Worm (Caenorhabditis elegans) whole organism, L3 larva: Measurements from ENCODE around the gene T09F3.5.
A peak's percentile ranks its signal among the peaks of the same experiment; 100 is the strongest.

Experiments
- ZK546.5 ChIP-seq: sonication (generic microtip); optimal IDR thresholded peaks from 2 replicates; lab custom pipeline; 2017; ENCODE audit warnings: missing biosample characterization, missing genetic modification characterization
- ama-1 ChIP-seq: fragments of 150-350 bp; optimal IDR thresholded peaks from 2 replicates; lab custom pipeline; 2018
- ceh-82 ChIP-seq: fragments of 150-350 bp; optimal IDR thresholded peaks from 2 replicates; lab custom pipeline; 2014; ENCODE audit warnings: missing biosample characterization, missing genetic modification characterization
- ceh-9 ChIP-seq: sonication (generic microtip); optimal IDR thresholded peaks from 2 replicates; lab custom pipeline; 2018; ENCODE audit warnings: missing biosample characterization, missing genetic modification characterization
- daf-12 ChIP-seq: fragments of 150-350 bp; optimal IDR thresholded peaks from 2 replicates; lab custom pipeline; 2014; ENCODE audit warnings: missing biosample characterization, missing genetic modification reagents, missing genetic modification characterization
- egl-5 ChIP-seq: fragments of 150-350 bp; optimal IDR thresholded peaks from 2 replicates; lab custom pipeline; 2017; ENCODE audit warnings: missing biosample characterization, missing genetic modification reagents, missing genetic modification characterization, inconsistent platforms
- elt-1 ChIP-seq: fragments of 150-350 bp; optimal IDR thresholded peaks from 2 replicates; lab custom pipeline; 2014; ENCODE audit warnings: missing biosample characterization, missing genetic modification characterization
- elt-2 ChIP-seq: sonication (generic microtip); optimal IDR thresholded peaks from 2 replicates; lab custom pipeline; 2016; ENCODE audit warnings: missing genetic modification reagents, mild to moderate bottlenecking, missing genetic modification characterization, missing compliant biosample characterization
- elt-3 ChIP-seq, 3 experiments: fragments of 150-350 bp in 1 of 3; sonication (generic microtip) in 2 of 3; optimal IDR thresholded peaks; 2 replicates in 2 of 3; 4 replicates in 1 of 3; lab custom pipeline; 2014 to 2017; ENCODE audit warnings: missing biosample characterization in 3 of 3, missing genetic modification characterization in 3 of 3
- eor-1 ChIP-seq, 2 experiments: fragments of 150-350 bp; optimal IDR thresholded peaks; 2 replicates each; lab custom pipeline; 2014 to 2018; ENCODE audit warnings: missing biosample characterization in 2 of 2, missing genetic modification characterization in 2 of 2
- fkh-10 ChIP-seq: sonication (generic microtip); optimal IDR thresholded peaks from 2 replicates; lab custom pipeline; 2017; ENCODE audit warnings: missing biosample characterization, missing genetic modification reagents, missing genetic modification characterization
- fkh-2 ChIP-seq: fragments of 150-350 bp; optimal IDR thresholded peaks from 2 replicates; lab custom pipeline; 2014; ENCODE audit warnings: missing biosample characterization, missing genetic modification reagents, missing genetic modification characterization
- fos-1 ChIP-seq: fragments of 150-350 bp; optimal IDR thresholded peaks from 2 replicates; lab custom pipeline; 2014; ENCODE audit warnings: missing biosample characterization, missing genetic modification characterization
- lin-15B ChIP-seq: fragments of 150-350 bp; optimal IDR thresholded peaks from 2 replicates; lab custom pipeline; 2014; ENCODE audit warnings: missing biosample characterization, missing genetic modification characterization
- lsy-12 ChIP-seq: sonication (generic microtip); optimal IDR thresholded peaks from 2 replicates; lab custom pipeline; 2016; ENCODE audit warnings: mild to moderate bottlenecking, missing genetic modification characterization, missing compliant biosample characterization
- mml-1 ChIP-seq: fragments of 150-350 bp; sonication (generic microtip); optimal IDR thresholded peaks from 3 replicates; lab custom pipeline; 2014; ENCODE audit warnings: missing biosample characterization, missing genetic modification characterization
- nfya-1 ChIP-seq: sonication (generic microtip); optimal IDR thresholded peaks from 2 replicates; lab custom pipeline; 2017; ENCODE audit warnings: missing genetic modification characterization, mild to moderate bottlenecking, missing compliant biosample characterization, antibody characterized with exemption, moderate library complexity; ENCODE audit not compliant: insufficient read depth
- nhr-11 ChIP-seq: fragments of 150-350 bp; optimal IDR thresholded peaks from 2 replicates; lab custom pipeline; 2014; ENCODE audit warnings: missing biosample characterization, missing genetic modification characterization
- nhr-25 ChIP-seq: sonication (generic microtip); optimal IDR thresholded peaks from 2 replicates; lab custom pipeline; 2017; ENCODE audit warnings: missing biosample characterization, missing genetic modification characterization
- nhr-43 ChIP-seq: sonication (generic microtip); optimal IDR thresholded peaks from 2 replicates; lab custom pipeline; 2016; ENCODE audit warnings: mild to moderate bottlenecking, missing genetic modification characterization, missing compliant biosample characterization; ENCODE audit not compliant: poor library complexity, severe bottlenecking
- nhr-67 ChIP-seq: fragments of 150-350 bp; optimal IDR thresholded peaks from 2 replicates; lab custom pipeline; 2014; ENCODE audit warnings: missing biosample characterization, missing genetic modification characterization
- nhr-77 ChIP-seq: fragments of 150-350 bp; optimal IDR thresholded peaks from 2 replicates; lab custom pipeline; 2014; ENCODE audit warnings: missing biosample characterization, missing genetic modification characterization
- pha-4 ChIP-seq: fragments of 150-350 bp; optimal IDR thresholded peaks from 2 replicates; lab custom pipeline; 2014; ENCODE audit warnings: missing biosample characterization, missing genetic modification reagents, missing genetic modification characterization
- pqm-1 ChIP-seq: fragments of 150-350 bp; optimal IDR thresholded peaks from 2 replicates; lab custom pipeline; 2017; ENCODE audit warnings: missing biosample characterization, missing genetic modification characterization, inconsistent platforms
- sea-2 ChIP-seq: fragments of 150-350 bp; sonication (generic microtip); optimal IDR thresholded peaks from 4 replicates; lab custom pipeline; 2014; ENCODE audit warnings: missing biosample characterization, missing genetic modification reagents, missing genetic modification characterization
- skn-1 ChIP-seq: fragments of 150-350 bp; optimal IDR thresholded peaks from 2 replicates; lab custom pipeline; 2014; ENCODE audit warnings: missing biosample characterization, missing genetic modification characterization
- snpc-4 ChIP-seq: fragments of 150-350 bp; optimal IDR thresholded peaks from 2 replicates; lab custom pipeline; 2014; ENCODE audit warnings: missing biosample characterization, missing genetic modification characterization
- tbx-2 ChIP-seq: sonication (generic microtip); optimal IDR thresholded peaks from 2 replicates; lab custom pipeline; 2016; ENCODE audit warnings: mild to moderate bottlenecking, missing genetic modification characterization, missing compliant biosample characterization
- unc-39 ChIP-seq: sonication (generic microtip); optimal IDR thresholded peaks from 4 replicates; lab custom pipeline; 2017; ENCODE audit warnings: missing biosample characterization, missing genetic modification characterization
- zag-1 ChIP-seq: fragments of 150-350 bp; optimal IDR thresholded peaks from 2 replicates; lab custom pipeline; 2014; ENCODE audit warnings: missing biosample characterization, missing genetic modification characterization
- ztf-11 ChIP-seq: fragments of 150-350 bp; optimal IDR thresholded peaks from 2 replicates; lab custom pipeline; 2014; ENCODE audit warnings: missing biosample characterization, missing genetic modification characterization
- ztf-4 ChIP-seq: fragments of 150-350 bp; optimal IDR thresholded peaks from 2 replicates; lab custom pipeline; 2014; ENCODE audit warnings: missing biosample characterization, missing genetic modification characterization

Gene T09F3.5

ce11 chrII:10439976-10440375 lies 43.3 kb downstream of the T09F3.5 start, which contains the start of gene E04D5.4:
TSS of gene E04D5.4 (plus strand) at chrII:10440276.
- no peak for TF ChIP-seq fkh-10 (GFP tag; lab: Kevin White, UChicago)
- TF ChIP-seq tbx-2 (tag; lab: Kevin White, UChicago), result no peak
- TF ChIP-seq ztf-4 (tag; lab: Kevin White, UChicago), result no peak
- no peak for TF ChIP-seq ZK546.5 (tag; lab: Kevin White, UChicago)
- no peak for TF ChIP-seq snpc-4 (tag; lab: Kevin White, UChicago)
- no peak for TF ChIP-seq ceh-9 (tag; lab: Kevin White, UChicago)
- no peak for TF ChIP-seq egl-5 (tag; lab: Kevin White, UChicago)
- TF ChIP-seq skn-1, result no peak
- TF ChIP-seq elt-2, result no peak
- TF ChIP-seq mml-1 (tag; lab: Kevin White, UChicago), result no peak
- no peak for TF ChIP-seq zag-1 (tag; lab: Kevin White, UChicago)
- no peak for TF ChIP-seq fos-1 (tag; lab: Kevin White, UChicago)
- TF ChIP-seq nhr-11 (tag; lab: Kevin White, UChicago), result no peak
- TF ChIP-seq unc-39, result no peak
- no peak for TF ChIP-seq sea-2
- no peak for TF ChIP-seq ceh-82 (tag; lab: Kevin White, UChicago)
- TF ChIP-seq elt-1 (tag; lab: Kevin White, UChicago), result no peak

- peak; percentile 2 for TF ChIP-seq elt-2
Observed at ce11 chrII:10442846-10443245, 46.2 kb downstream of the T09F3.5 start, which contains the start of gene ZK673.1. TSS of gene ZK673.1 (plus strand) at chrII:10443146.

DNA sequence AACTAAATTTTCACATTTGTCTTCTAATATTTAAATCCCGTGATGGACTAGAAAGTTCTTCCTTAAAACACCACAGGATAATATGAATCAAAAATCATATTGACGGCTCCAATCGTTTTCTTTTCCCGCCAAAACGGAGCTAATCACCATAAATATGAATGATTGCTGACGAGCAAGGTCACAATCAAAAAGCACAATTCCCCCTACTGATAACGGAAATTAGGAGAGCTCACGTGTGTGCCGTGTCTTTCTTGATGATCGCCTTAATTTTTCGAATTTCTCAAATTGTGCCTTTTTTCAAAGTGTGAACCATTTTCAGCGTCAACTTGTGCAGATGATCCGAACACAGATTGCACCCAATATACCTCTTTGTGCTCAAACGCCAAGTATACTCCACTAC lies 47.2 kb downstream of the T09F3.5 start:
- no peak for TF ChIP-seq elt-3 (tag; optimal IDR thresholded peaks at IDR 0.05; lab: Kevin White, UChicago)
- TF ChIP-seq pha-4 (tag; lab: Kevin White, UChicago), result no peak
- TF ChIP-seq nhr-77 (tag; lab: Kevin White, UChicago), result no peak
- peak; percentile 72 for TF ChIP-seq pqm-1 (tag; lab: Kevin White, UChicago)
- TF ChIP-seq elt-2, result peak; percentile 83
- TF ChIP-seq, all 47 proteins: peak for 2

DNA sequence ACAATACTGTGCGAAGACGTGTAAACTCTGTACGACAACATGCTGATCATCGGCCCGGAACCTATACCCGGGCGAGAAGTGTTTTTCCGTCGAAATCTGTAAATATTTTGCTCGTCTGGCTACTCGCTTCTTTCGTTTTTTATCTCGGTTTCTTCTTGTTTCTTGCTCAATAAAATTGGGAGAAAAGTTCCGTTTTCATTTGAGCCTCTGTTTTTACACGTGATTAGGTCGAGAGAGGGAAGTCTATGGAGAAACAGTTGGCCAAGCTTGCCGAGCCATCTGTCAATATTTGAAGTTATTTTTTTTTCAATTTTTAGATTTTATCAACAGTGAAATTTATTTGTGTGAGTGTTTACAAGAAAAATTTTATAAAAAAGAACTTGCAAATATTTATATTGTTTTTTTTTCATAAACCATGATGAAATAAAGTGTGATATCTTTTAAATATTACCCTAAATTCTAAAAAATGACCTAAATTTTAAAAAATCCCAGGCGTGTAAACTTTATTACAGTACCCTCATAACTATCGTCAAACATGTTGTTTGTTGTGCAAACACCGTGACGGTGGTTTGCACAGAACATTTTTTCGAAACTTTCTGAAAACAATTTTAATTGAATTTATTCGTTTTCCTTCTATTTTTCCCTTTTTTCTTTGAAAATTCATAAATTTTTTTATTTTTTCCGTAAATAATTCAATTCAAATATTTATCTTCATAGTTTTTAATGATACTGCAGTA lies 48.5 kb downstream of the T09F3.5 start:
- TF ChIP-seq elt-3 (tag; optimal IDR thresholded peaks at IDR 0.05; lab: Kevin White, UChicago), result no peak
- TF ChIP-seq pha-4 (tag; lab: Kevin White, UChicago), result peak; percentile 83
- no peak for TF ChIP-seq eor-1 (tag; optimal IDR thresholded peaks at IDR 0.05; lab: Kevin White, UChicago)
- TF ChIP-seq lin-15B (tag; lab: Kevin White, UChicago), result peak; percentile 1
- no peak for TF ChIP-seq lsy-12
- no peak for TF ChIP-seq nhr-67 (tag; lab: Kevin White, UChicago)
- TF ChIP-seq ztf-11 (tag; lab: Kevin White, UChicago), result no peak
- TF ChIP-seq fkh-10 (GFP tag; lab: Kevin White, UChicago), result no peak
- no peak for TF ChIP-seq skn-1
- no peak for TF ChIP-seq daf-12 (tag; lab: Kevin White, UChicago)
- peak; percentile 14 for TF ChIP-seq egl-5 (tag; lab: Kevin White, UChicago)
- TF ChIP-seq nhr-25 (tag; lab: Kevin White, UChicago), result no peak
- TF ChIP-seq mml-1 (tag; lab: Kevin White, UChicago), result no peak
- TF ChIP-seq elt-2, result no peak
- no peak for TF ChIP-seq tbx-2 (tag; lab: Kevin White, UChicago)
- no peak for TF ChIP-seq fos-1 (tag; lab: Kevin White, UChicago)

DNA sequence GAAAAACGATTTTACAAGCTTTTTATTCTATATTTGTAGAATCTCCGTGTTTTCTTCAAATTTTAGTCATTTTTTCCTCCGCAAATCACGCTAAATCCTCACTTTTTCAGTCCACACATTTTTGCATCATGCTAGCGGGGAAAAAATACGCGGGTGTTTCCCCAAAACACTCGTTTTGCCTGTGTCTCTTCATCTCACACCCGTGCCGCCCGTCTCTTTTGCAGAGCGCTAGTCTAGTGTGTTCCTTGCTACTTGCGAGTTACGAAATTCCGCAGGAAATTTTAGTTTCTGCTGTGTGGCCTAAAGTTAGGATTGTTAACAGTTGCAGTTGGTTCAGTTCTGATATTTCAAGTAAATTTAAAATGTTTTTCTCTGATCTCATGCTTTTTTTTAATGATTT lies 49.1 kb downstream of the T09F3.5 start:
- TF ChIP-seq lin-15B (tag; lab: Kevin White, UChicago), result peak; percentile 30
- TF ChIP-seq fkh-2, result no peak
- TF ChIP-seq nhr-25 (tag; lab: Kevin White, UChicago), result peak; percentile 27
- no peak for TF ChIP-seq elt-3 (tag; optimal IDR thresholded peaks at IDR 0.05; lab: Kevin White, UChicago)
- TF ChIP-seq fkh-10 (GFP tag; lab: Kevin White, UChicago), result peak; percentile 1
- TF ChIP-seq nhr-43 (tag; lab: Kevin White, UChicago), result no peak
- TF ChIP-seq ama-1 (lab: Kevin White, UChicago), result peak; percentile 1
- TF ChIP-seq nfya-1 (tag; lab: Kevin White, UChicago), result peak; percentile 25
